ENCODE assay signal across 1 fruit fly cellular context in the genomic region with DNA sequence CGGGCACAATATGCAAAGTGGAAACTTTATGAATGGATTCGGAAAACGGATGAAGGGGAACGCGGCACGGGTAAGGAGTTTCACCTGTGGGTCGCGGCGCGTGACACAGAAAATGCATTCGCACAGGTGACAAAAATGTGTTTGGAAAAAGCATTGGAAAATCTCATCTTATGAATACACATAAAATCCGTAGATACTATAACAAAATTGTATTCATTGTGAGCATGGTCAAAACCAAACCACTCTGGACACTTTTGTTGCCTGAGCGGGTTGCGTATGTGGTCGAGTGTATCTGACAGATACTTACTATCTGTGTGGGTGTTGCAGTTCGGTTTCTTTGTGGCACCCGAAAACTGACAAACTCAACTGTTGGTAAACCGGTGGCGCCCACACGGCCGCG.
A peak's percentile ranks its signal among the peaks of the same experiment; 100 is the strongest.
TF ChIP-seq lines count a peak whose summit lies in the region.

No protein-coding gene starts in this region.

TF ChIP-seq in whole organism, embryonic, 481 proteins besides CTCF, POLR2A, EP300 and RAD21 (continued from another document):
- TF ChIP-seq gsb-n (tag; optimal IDR thresholded peaks at IDR 0.05; lab: Kevin White, UChicago) (no peak), sima (GFP tag; optimal IDR thresholded peaks at IDR 0.05; lab: Kevin White, UChicago) (no peak), stwl (tag; optimal IDR thresholded peaks at IDR 0.05; lab: Kevin White, UChicago) (no peak), CG13624 (GFP tag; optimal IDR thresholded peaks at IDR 0.05; lab: Kevin White, UChicago) (peak; percentile 2), CG1647 (GFP tag; optimal IDR thresholded peaks at IDR 0.05; lab: Kevin White, UChicago) (no peak), CG12659 (GFP tag; optimal IDR thresholded peaks at IDR 0.05; lab: Kevin White, UChicago) (peak; percentile 34), CG2678 (tag; optimal IDR thresholded peaks at IDR 0.05; lab: Kevin White, UChicago) (no peak), gcm2 (GFP tag; optimal IDR thresholded peaks at IDR 0.05; lab: Kevin White, UChicago) (no peak), Blimp-1 (GFP tag; optimal IDR thresholded peaks at IDR 0.05; lab: Kevin White, UChicago) (no peak), lilli (GFP tag; optimal IDR thresholded peaks at IDR 0.05; lab: Kevin White, UChicago) (peak; percentile 36), run (tag; optimal IDR thresholded peaks at IDR 0.05; lab: Kevin White, UChicago) (no peak), CG7963 (GFP tag; IDR thresholded peaks at IDR 0.05; lab: Robert Waterston, UW; ENCODE audit: partially characterized antibody) (no peak), Gsc (GFP tag; IDR thresholded peaks at IDR 0.05; lab: Robert Waterston, UW) (no peak), CrebB (tag; optimal IDR thresholded peaks at IDR 0.05; lab: Kevin White, UChicago) (no peak), C15 (GFP tag; IDR thresholded peaks at IDR 0.05; lab: Robert Waterston, UW) (no peak), CG9817 (tag; optimal IDR thresholded peaks at IDR 0.05; lab: Kevin White, UChicago) (no peak), bsh (GFP tag; optimal IDR thresholded peaks at IDR 0.05; lab: Kevin White, UChicago) (peak; percentile 28 to 69), CG3281 (GFP tag; optimal IDR thresholded peaks at IDR 0.05; lab: Kevin White, UChicago) (no peak), Chrac-16 (GFP tag; optimal IDR thresholded peaks at IDR 0.05; lab: Kevin White, UChicago) (peak; percentile 17), CG15696 (tag; optimal IDR thresholded peaks at IDR 0.05; lab: Kevin White, UChicago) (no peak), Mad (GFP tag; optimal IDR thresholded peaks at IDR 0.05; lab: Kevin White, UChicago) (peak; percentile 17), disco-r (GFP tag; optimal IDR thresholded peaks at IDR 0.05; lab: Kevin White, UChicago) (no peak), CoRest (tag; optimal IDR thresholded peaks at IDR 0.05; lab: Kevin White, UChicago) (peak; percentile 27), Ptx1 (GFP tag; IDR thresholded peaks at IDR 0.05; lab: Robert Waterston, UW) (peak; percentile 75), CG16779 (GFP tag; IDR thresholded peaks at IDR 0.05; lab: Robert Waterston, UW) (no peak), CG7839 (tag; optimal IDR thresholded peaks at IDR 0.05; lab: Kevin White, UChicago) (no peak), CG15479 (GFP tag; optimal IDR thresholded peaks at IDR 0.05; lab: Kevin White, UChicago) (no peak), NK7.1 (GFP tag; optimal IDR thresholded peaks at IDR 0.05; lab: Kevin White, UChicago) (no peak), bigmax (GFP tag; optimal IDR thresholded peaks at IDR 0.05; lab: Kevin White, UChicago) (no peak), Adf1 (GFP tag; IDR thresholded peaks at IDR 0.05; lab: Robert Waterston, UW) (no peak), CG8478 (optimal IDR thresholded peaks at IDR 0.05; lab: Kevin White, UChicago) (no peak), CG10565 (GFP tag; optimal IDR thresholded peaks at IDR 0.05; lab: Kevin White, UChicago) (no peak), CG12219 (GFP tag; optimal IDR thresholded peaks at IDR 0.05; lab: Kevin White, UChicago) (peak; percentile 30), Nf-YA (GFP tag; IDR thresholded peaks at IDR 0.05; lab: Robert Waterston, UW) (peak; percentile 42; the same call in 1 of the 2 replicates), Bdp1 (GFP tag; optimal IDR thresholded peaks at IDR 0.05; lab: Kevin White, UChicago) (peak; percentile 13), CG31441 (GFP tag; IDR thresholded peaks at IDR 0.05; lab: Robert Waterston, UW) (no peak), croc (GFP tag; conservative IDR thresholded peaks at IDR 0.05; lab: Robert Waterston, UW) (no peak; the same call in 2 of the 3 replicates)
